Fruit fly (Drosophila melanogaster) whole organism, embryonic: ENCODE data around the gene pxb.

Experiments
- Blimp-1 ChIP-seq: fragments of 200-800 bp; sonication (Bioruptor generic); optimal IDR thresholded peaks from 3 replicates; lab custom pipeline; 2018; ENCODE audit warnings: missing biosample characterization, missing genetic modification characterization, mild to moderate bottlenecking, moderate library complexity, missing genetic modification reagents
- CG10654 ChIP-seq: fragments of 200-800 bp; sonication (Bioruptor generic); optimal IDR thresholded peaks from 2 replicates; lab custom pipeline; 2016; ENCODE audit warnings: missing biosample characterization, missing genetic modification characterization
- CG10979 ChIP-seq: fragments of 200-800 bp; sonication (Bioruptor generic); optimal IDR thresholded peaks from 2 replicates; lab custom pipeline; 2018; ENCODE audit warnings: missing biosample characterization, mild to moderate bottlenecking, missing genetic modification characterization, moderate library complexity
- CG14710 ChIP-seq: fragments of 200-800 bp; sonication (Bioruptor generic); optimal IDR thresholded peaks from 3 replicates; lab custom pipeline; 2019; ENCODE audit warnings: missing biosample characterization, mild to moderate bottlenecking, missing genetic modification characterization, moderate library complexity
- CG17359 ChIP-seq: fragments of 200-800 bp; sonication (Bioruptor generic); optimal IDR thresholded peaks from 3 replicates; lab custom pipeline; 2018; ENCODE audit warnings: missing biosample characterization, mild to moderate bottlenecking, missing genetic modification characterization, moderate library complexity
- CG17361 ChIP-seq: fragments of 200-800 bp; sonication (Bioruptor generic); IDR thresholded peaks from 3 replicates; pipeline ENCODE4 v1.3.6; 2022; ENCODE audit warnings: missing biosample characterization, missing genetic modification characterization
- CG18476 ChIP-seq: fragments of 200-800 bp; sonication (Bioruptor generic); optimal IDR thresholded peaks from 2 replicates; lab custom pipeline; 2016; ENCODE audit warnings: missing biosample characterization, mild to moderate bottlenecking, missing genetic modification characterization
- CG18599 ChIP-seq: fragments of 200-800 bp; sonication (Bioruptor generic); optimal IDR thresholded peaks from 3 replicates; lab custom pipeline; 2017; ENCODE audit warnings: missing biosample characterization, missing genetic modification characterization, mild to moderate bottlenecking, moderate library complexity, missing genetic modification reagents
- CG31388 ChIP-seq: fragments of 200-800 bp; sonication (Bioruptor generic); optimal IDR thresholded peaks from 2 replicates; lab custom pipeline; 2016; ENCODE audit warnings: missing biosample characterization, missing genetic modification characterization
- CG32772 ChIP-seq: fragments of 200-800 bp; sonication (Bioruptor generic); IDR thresholded peaks from 2 replicates; pipeline ENCODE4 v1.3.6; 2022; ENCODE audit warnings: missing biosample characterization, missing genetic modification characterization
- CG33557 ChIP-seq: fragments of 200-800 bp; sonication (Bioruptor generic); optimal IDR thresholded peaks from 2 replicates; lab custom pipeline; 2019; ENCODE audit warnings: missing biosample characterization, mild to moderate bottlenecking, missing genetic modification characterization, moderate library complexity
- CG3726 ChIP-seq: fragments of 200-800 bp; sonication (Bioruptor generic); IDR thresholded peaks from 3 replicates; pipeline ENCODE4, ENCODE4 v1.3.6; 2022; ENCODE audit warnings: missing biosample characterization, missing genetic modification characterization
- CG4328 ChIP-seq: fragments of 200-800 bp; sonication (Bioruptor generic); optimal IDR thresholded peaks from 3 replicates; lab custom pipeline; 2017; ENCODE audit warnings: missing biosample characterization, missing genetic modification reagents, missing genetic modification characterization
- CG4854 ChIP-seq: fragments of 200-800 bp; sonication (Bioruptor generic); optimal IDR thresholded peaks from 2 replicates; lab custom pipeline; 2016; ENCODE audit warnings: missing biosample characterization, missing genetic modification characterization, inconsistent platforms
- CG5245 ChIP-seq: fragments of 200-800 bp; sonication (Bioruptor generic); optimal IDR thresholded peaks from 3 replicates; lab custom pipeline; 2016; ENCODE audit warnings: missing biosample characterization, missing genetic modification characterization
- CG7556 ChIP-seq: fragments of 200-800 bp; sonication (Bioruptor generic); optimal IDR thresholded peaks from 2 replicates; lab custom pipeline; 2017; ENCODE audit warnings: missing biosample characterization, mild to moderate bottlenecking, missing genetic modification characterization
- CG7839 ChIP-seq: fragments of 200-800 bp; sonication (Bioruptor generic); optimal IDR thresholded peaks from 3 replicates; lab custom pipeline; 2018; ENCODE audit warnings: missing biosample characterization, mild to moderate bottlenecking, missing genetic modification characterization, moderate library complexity
- CG8388 ChIP-seq: fragments of 200-800 bp; sonication (Bioruptor generic); optimal IDR thresholded peaks from 2 replicates; lab custom pipeline; 2019; ENCODE audit warnings: missing biosample characterization, mild to moderate bottlenecking, missing genetic modification characterization, moderate library complexity
- Gsc ChIP-seq: fragments of 200-800 bp; sonication (Bioruptor generic); IDR thresholded peaks from 2 replicates; pipeline ENCODE4 v1.3.6; 2022; ENCODE audit warnings: missing biosample characterization, missing genetic modification characterization
- HLH54F ChIP-seq: fragments of 200-800 bp; sonication (Bioruptor generic); optimal IDR thresholded peaks from 3 replicates; lab custom pipeline; 2016; ENCODE audit warnings: missing biosample characterization, missing genetic modification characterization
- Hmr ChIP-seq: fragments of 200-800 bp; sonication (Bioruptor generic); optimal IDR thresholded peaks from 3 replicates; lab custom pipeline; 2017; ENCODE audit warnings: mild to moderate bottlenecking, missing biosample characterization, missing genetic modification reagents, missing genetic modification characterization
- Opbp ChIP-seq: fragments of 200-800 bp; sonication (Bioruptor generic); IDR thresholded peaks from 3 replicates; pipeline ENCODE4 v1.3.6; 2022; ENCODE audit warnings: missing biosample characterization, missing genetic modification characterization; ENCODE audit not compliant: partially characterized antibody
- Pdp1 ChIP-seq, 2 experiments: fragments of 200-800 bp; sonication (Bioruptor generic); optimal IDR thresholded peaks; 3 replicates each; lab custom pipeline; 2016; ENCODE audit warnings: missing biosample characterization in 2 of 2, missing genetic modification characterization in 2 of 2, mild to moderate bottlenecking in 1 of 2, moderate library complexity in 1 of 2
- Scr ChIP-seq: fragments of 200-800 bp; sonication (Bioruptor generic); IDR thresholded peaks from 2 replicates; pipeline ENCODE4 v1.3.6; 2022; ENCODE audit warnings: missing biosample characterization, missing genetic modification characterization; ENCODE audit not compliant: partially characterized antibody
- Side ChIP-seq: fragments of 200-800 bp; sonication (Bioruptor generic); optimal IDR thresholded peaks from 2 replicates; lab custom pipeline; 2016; ENCODE audit warnings: missing biosample characterization, missing genetic modification characterization
- Sry-δ ChIP-seq: fragments of 200-800 bp; sonication (Bioruptor generic); optimal IDR thresholded peaks from 2 replicates; lab custom pipeline; 2016; ENCODE audit warnings: missing biosample characterization, missing genetic modification characterization
- Xrp1 ChIP-seq: fragments of 200-800 bp; sonication (Bioruptor generic); IDR thresholded peaks from 2 replicates; pipeline ENCODE4 v1.3.6; 2022; ENCODE audit warnings: missing biosample characterization, missing genetic modification characterization
- bbx ChIP-seq: fragments of 200-800 bp; sonication (Bioruptor generic); IDR thresholded peaks from 2 replicates; pipeline ENCODE4 v1.3.6; 2022; ENCODE audit warnings: missing biosample characterization, missing genetic modification characterization; ENCODE audit not compliant: partially characterized antibody
- bcd ChIP-seq: fragments of 200-800 bp; sonication (Bioruptor generic); optimal IDR thresholded peaks from 2 replicates; lab custom pipeline; 2017; ENCODE audit warnings: missing biosample characterization, mild to moderate bottlenecking, missing genetic modification characterization
- br ChIP-seq: fragments of >200 bp; optimal IDR thresholded peaks from 2 replicates; lab custom pipeline; 2017
- chif ChIP-seq, 2 experiments: fragments of 200-800 bp; sonication (Bioruptor generic); optimal IDR thresholded peaks; 3 replicates each; lab custom pipeline; 2016; ENCODE audit warnings: missing biosample characterization in 2 of 2, missing genetic modification characterization in 2 of 2
- chn ChIP-seq: fragments of 200-800 bp; sonication (Bioruptor generic); optimal IDR thresholded peaks from 2 replicates; lab custom pipeline; 2016; ENCODE audit warnings: missing biosample characterization, missing genetic modification characterization
- dysf ChIP-seq: fragments of 200-800 bp; sonication (Bioruptor generic); IDR thresholded peaks from 3 replicates; pipeline ENCODE4 v1.3.6; 2022; ENCODE audit warnings: missing biosample characterization, missing genetic modification characterization
- fd96Cb ChIP-seq: fragments of 200-800 bp; sonication (Bioruptor generic); optimal IDR thresholded peaks from 2 replicates; lab custom pipeline; 2018; ENCODE audit warnings: missing biosample characterization, mild to moderate bottlenecking, missing genetic modification characterization, moderate library complexity
- jumu ChIP-seq: fragments of 200-800 bp; sonication (Bioruptor generic); optimal IDR thresholded peaks from 3 replicates; lab custom pipeline; 2016; ENCODE audit warnings: missing biosample characterization, missing genetic modification characterization
- ken ChIP-seq: fragments of 200-800 bp; sonication (Bioruptor generic); IDR thresholded peaks from 3 replicates; pipeline ENCODE4 v1.3.6; 2022; ENCODE audit warnings: missing biosample characterization, missing genetic modification characterization
- kni ChIP-seq: fragments of 200-800 bp; sonication (Bioruptor generic); optimal IDR thresholded peaks from 3 replicates; lab custom pipeline; 2017; ENCODE audit warnings: mild to moderate bottlenecking, missing biosample characterization, missing genetic modification reagents, missing genetic modification characterization
- knrl ChIP-seq: fragments of 200-800 bp; sonication (Bioruptor generic); IDR thresholded peaks from 3 replicates; pipeline ENCODE4 v1.3.6; 2022; ENCODE audit warnings: missing biosample characterization, missing genetic modification characterization; ENCODE audit not compliant: partially characterized antibody
- lov ChIP-seq, 2 experiments: fragments of 200-800 bp in 1 of 2; fragments of >200 bp in 1 of 2; sonication (Bioruptor generic) in 1 of 2; IDR thresholded peaks in 1 of 2; optimal IDR thresholded peaks in 1 of 2; 2 replicates in 1 of 2; 3 replicates in 1 of 2; pipeline versions ENCODE4 v1.3.6 to Lab custom; 2017 to 2022; ENCODE audit warnings: missing biosample characterization in 1 of 2, missing genetic modification characterization in 1 of 2
- nerfin-1 ChIP-seq: fragments of 200-800 bp; sonication (Bioruptor generic); optimal IDR thresholded peaks from 3 replicates; lab custom pipeline; 2019; ENCODE audit warnings: missing biosample characterization, mild to moderate bottlenecking, missing genetic modification characterization, moderate library complexity
- peb ChIP-seq: fragments of 200-800 bp; sonication (Bioruptor generic); IDR thresholded peaks from 2 replicates; pipeline ENCODE4 v1.3.6; 2022; ENCODE audit warnings: missing biosample characterization, missing genetic modification characterization
- pnt ChIP-seq: fragments of 200-800 bp; sonication (Bioruptor generic); optimal IDR thresholded peaks from 3 replicates; lab custom pipeline; 2016; ENCODE audit warnings: missing biosample characterization, missing genetic modification characterization
- pum ChIP-seq: fragments of 200-800 bp; sonication (Bioruptor generic); optimal IDR thresholded peaks from 2 replicates; lab custom pipeline; 2016; ENCODE audit warnings: missing biosample characterization, missing genetic modification characterization
- rib ChIP-seq: fragments of 200-800 bp; sonication (Bioruptor generic); IDR thresholded peaks from 2 replicates; pipeline ENCODE4 v1.3.6; 2022; ENCODE audit warnings: missing biosample characterization, missing genetic modification characterization
- sc ChIP-seq, 3 experiments: fragments of >200 bp in 2 of 3; fragments of 200-800 bp in 1 of 3; sonication (Bioruptor generic) in 1 of 3; optimal IDR thresholded peaks; 2 replicates in 2 of 3; 3 replicates in 1 of 3; lab custom pipeline; 2017; ENCODE audit warnings: mild to moderate bottlenecking in 1 of 3, missing biosample characterization in 1 of 3, missing genetic modification characterization in 1 of 3, missing genetic modification reagents in 1 of 3
- slou ChIP-seq: fragments of 200-800 bp; sonication (Bioruptor generic); optimal IDR thresholded peaks from 3 replicates; lab custom pipeline; 2016; ENCODE audit warnings: missing biosample characterization, missing genetic modification characterization
- stwl ChIP-seq: fragments of 200-800 bp; sonication (Bioruptor generic); optimal IDR thresholded peaks from 3 replicates; lab custom pipeline; 2018; ENCODE audit warnings: missing biosample characterization, mild to moderate bottlenecking, missing genetic modification characterization, moderate library complexity

pxb gene

DNA sequence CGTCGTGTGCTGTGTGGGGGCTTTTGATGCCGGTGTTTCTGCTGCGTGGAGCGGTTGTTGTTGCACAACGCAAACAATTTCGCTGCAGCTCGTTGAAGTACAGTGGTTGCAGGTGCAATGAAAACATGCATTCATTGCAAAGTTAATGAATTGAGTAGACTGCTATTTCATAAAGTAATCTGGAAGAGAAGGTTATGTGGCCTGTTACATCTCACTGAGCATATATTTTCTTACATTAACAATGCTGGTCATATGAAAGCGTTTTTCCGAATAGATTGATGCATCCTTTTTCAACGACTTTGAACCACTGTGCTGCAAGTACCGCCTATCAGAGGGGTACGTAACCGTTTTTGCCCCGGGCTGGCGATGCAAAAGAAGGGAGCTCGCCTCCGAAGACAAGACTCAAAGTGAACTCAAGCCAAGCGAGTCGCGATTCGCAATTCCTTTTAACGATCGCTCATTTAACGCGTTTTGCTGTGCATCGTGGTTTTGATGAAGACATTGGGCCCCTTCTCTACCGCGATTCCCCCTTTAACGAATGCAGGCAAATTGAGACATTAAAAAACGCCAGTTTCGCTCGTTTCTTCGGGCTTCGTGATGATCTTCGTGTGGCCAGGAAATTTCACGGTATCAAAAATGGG lies 14.1 kb upstream of the pxb start (continued):
- no peak for TF ChIP-seq dysf (GFP tag; lab: Robert Waterston, UW)
- peak; percentile 83 for TF ChIP-seq CG10979
- TF ChIP-seq kni (GFP tag; lab: Kevin White, UChicago), result no peak
- peak; percentile 61 for TF ChIP-seq pum (GFP tag; lab: Kevin White, UChicago)
- TF ChIP-seq knrl (GFP tag; lab: Robert Waterston, UW), result no peak
- peak; percentile 61 to 73 for TF ChIP-seq chif (GFP tag; optimal IDR thresholded peaks at IDR 0.05; lab: Kevin White, UChicago)
- TF ChIP-seq nerfin-1, result peak; percentile 25
- peak; percentile 21 for TF ChIP-seq jumu (GFP tag; lab: Kevin White, UChicago)
- peak; percentile 19 for TF ChIP-seq Sry-δ (GFP tag; lab: Kevin White, UChicago)
- no peak for TF ChIP-seq rib (GFP tag; lab: Robert Waterston, UW)
- peak; percentile 52 to 74 for TF ChIP-seq Pdp1 (GFP tag; optimal IDR thresholded peaks at IDR 0.05; lab: Kevin White, UChicago)
- TF ChIP-seq CG31388 (GFP tag; lab: Kevin White, UChicago), result peak; percentile 1
- peak; percentile 54; the same call in 1 of the 2 replicates for TF ChIP-seq CG32772
- no peak for TF ChIP-seq lov (optimal IDR thresholded peaks at IDR 0.05; lab: Kevin White, UChicago)
- TF ChIP-seq lov (GFP tag; IDR thresholded peaks at IDR 0.05; lab: Robert Waterston, UW), result peak; percentile 74; the same call in 1 of the 3 replicates
- peak; percentile 51 for TF ChIP-seq CG5245 (GFP tag; lab: Kevin White, UChicago)
- TF ChIP-seq Opbp, result 0 out of 3 replicates have a peak, but pooled peaks have one; percentile 18
- TF ChIP-seq CG17361 (GFP tag; lab: Robert Waterston, UW), result peak; percentile 45; the same call in 1 of the 3 replicates
- no peak for TF ChIP-seq CG18599 (GFP tag; lab: Kevin White, UChicago)
- no peak for TF ChIP-seq Scr (GFP tag; lab: Robert Waterston, UW)
- TF ChIP-seq bbx, result no peak
- TF ChIP-seq HLH54F (GFP tag; lab: Kevin White, UChicago), result no peak
- peak; percentile 43 for TF ChIP-seq stwl (tag; lab: Kevin White, UChicago)
- peak; percentile 46 for TF ChIP-seq CG17359
- no peak for TF ChIP-seq CG4854 (GFP tag; lab: Kevin White, UChicago)
- TF ChIP-seq peb, result 0 out of 2 replicates have a peak, but pooled peaks have one; percentile 41
- TF ChIP-seq CG14710 (tag; lab: Kevin White, UChicago), result peak; percentile 68
- peak; percentile 65; the same call in 1 of the 3 replicates for TF ChIP-seq ken
- no peak for TF ChIP-seq Hmr (GFP tag; lab: Kevin White, UChicago)
- peak; percentile 40 for TF ChIP-seq CG7839 (tag; lab: Kevin White, UChicago)
- TF ChIP-seq fd96Cb (tag; lab: Kevin White, UChicago), result peak; percentile 75
- TF ChIP-seq Gsc (GFP tag; lab: Robert Waterston, UW), result 0 out of 2 replicates have a peak, but pooled peaks have one; percentile 32
- peak; percentile 26 for TF ChIP-seq pnt (GFP tag; lab: Kevin White, UChicago)
- TF ChIP-seq Xrp1 (GFP tag; lab: Robert Waterston, UW), result peak; percentile 83
- peak; percentile 27 for TF ChIP-seq CG10654 (GFP tag; lab: Kevin White, UChicago)
- TF ChIP-seq Blimp-1 (GFP tag; lab: Kevin White, UChicago), result peak; percentile 74
- peak; percentile 34 for TF ChIP-seq CG33557 (GFP tag; lab: Kevin White, UChicago)
- peak; percentile 47; the same call in 1 of the 3 replicates for TF ChIP-seq CG3726 (GFP tag; lab: Robert Waterston, UW)
- TF ChIP-seq bcd (GFP tag; lab: Kevin White, UChicago), result peak; percentile 28
- TF ChIP-seq br, result no peak
- no peak for TF ChIP-seq slou
- peak; percentile 35 for TF ChIP-seq CG18476 (GFP tag; lab: Kevin White, UChicago)
- TF ChIP-seq CG7556, result peak; percentile 9
- peak; percentile 44 for TF ChIP-seq CG8388
- peak; percentile 7 for TF ChIP-seq chn (GFP tag; lab: Kevin White, UChicago)
- peak; percentile 10 for TF ChIP-seq Side (GFP tag; lab: Kevin White, UChicago)
- no peak for TF ChIP-seq CG4328 (GFP tag; lab: Kevin White, UChicago)
- TF ChIP-seq sc (optimal IDR thresholded peaks at IDR 0.05; lab: Kevin White, UChicago), result no peak
- peak; percentile 29 for TF ChIP-seq sc (GFP tag; optimal IDR thresholded peaks at IDR 0.05; lab: Kevin White, UChicago)
